Fruit fly (Drosophila melanogaster): ENCODE results near the gene CG4935.

Gene CG4935

DNA sequence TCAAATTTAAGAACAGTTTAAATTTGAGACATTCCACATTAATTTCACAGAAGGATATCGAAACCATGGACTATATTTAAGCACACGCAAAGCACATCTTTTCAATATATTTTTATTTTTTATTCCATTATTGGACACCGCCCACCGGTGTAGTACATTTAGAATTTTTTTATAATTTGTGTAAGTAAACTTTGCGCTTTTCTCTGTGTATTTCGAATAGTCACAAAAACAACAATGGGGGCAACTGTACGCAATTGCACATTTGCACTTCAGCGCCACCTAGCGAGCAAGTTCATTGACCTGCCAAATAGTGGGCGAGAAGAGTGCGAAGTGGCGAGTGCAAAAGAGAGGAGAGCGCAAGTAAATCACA, 13.9 kb downstream of the CG4935 start (continued):
- TF ChIP-seq inv (GFP tag; IDR thresholded peaks at IDR 0.05; ENCODE audit: partially characterized antibody), result no peak
- peak; percentile 24 for TF ChIP-seq CG16815 (GFP tag; optimal IDR thresholded peaks at IDR 0.05)
- TF ChIP-seq CG12391 (tag; optimal IDR thresholded peaks at IDR 0.05), result peak; percentile 51
- no peak for TF ChIP-seq CG12942 (GFP tag; optimal IDR thresholded peaks at IDR 0.05)
- no peak for TF ChIP-seq CG9876 (GFP tag; optimal IDR thresholded peaks at IDR 0.05)
- no peak for TF ChIP-seq Aef1 (GFP tag; IDR thresholded peaks at IDR 0.05)
- TF ChIP-seq CG17829 (tag; optimal IDR thresholded peaks at IDR 0.05), result peak; percentile 4
- no peak for TF ChIP-seq tx (GFP tag; optimal IDR thresholded peaks at IDR 0.05)
- no peak for TF ChIP-seq CG18011 (GFP tag; optimal IDR thresholded peaks at IDR 0.05)
- TF ChIP-seq CG7556 (GFP tag; optimal IDR thresholded peaks at IDR 0.05), result peak; percentile 74
- 0 out of 2 replicates have a peak, but pooled peaks have one; percentile 8 for TF ChIP-seq stc (GFP tag; IDR thresholded peaks at IDR 0.05)
- TF ChIP-seq jing (GFP tag; optimal IDR thresholded peaks at IDR 0.05), result peak; percentile 33
- no peak for TF ChIP-seq sc (optimal IDR thresholded peaks at IDR 0.05)
- no peak for TF ChIP-seq sc (GFP tag; optimal IDR thresholded peaks at IDR 0.05)
- TF ChIP-seq kah (GFP tag; optimal IDR thresholded peaks at IDR 0.05), result no peak
- peak; percentile 35 for TF ChIP-seq Ptx1 (GFP tag; IDR thresholded peaks at IDR 0.05)
- TF ChIP-seq shn (GFP tag; optimal IDR thresholded peaks at IDR 0.05), result no peak
- no peak for TF ChIP-seq CG12744 (GFP tag; optimal IDR thresholded peaks at IDR 0.05)
- TF ChIP-seq stwl (tag; optimal IDR thresholded peaks at IDR 0.05), result no peak
- peak; percentile 48 for TF ChIP-seq sisA (GFP tag; IDR thresholded peaks at IDR 0.05)
- peak; percentile 49 for TF ChIP-seq odd (GFP tag; optimal IDR thresholded peaks at IDR 0.05)
- TF ChIP-seq lab (GFP tag; optimal IDR thresholded peaks at IDR 0.05), result peak; percentile 81
- TF ChIP-seq CG10267 (tag; optimal IDR thresholded peaks at IDR 0.05), result peak; percentile 36
- peak; percentile 15 for TF ChIP-seq YL-1 (GFP tag; optimal IDR thresholded peaks at IDR 0.05)
- no peak for TF ChIP-seq Vsx1 (GFP tag; optimal IDR thresholded peaks at IDR 0.05)
- TF ChIP-seq danr (GFP tag; IDR thresholded peaks at IDR 0.05), result no peak
- peak; percentile 16 for TF ChIP-seq Hr3 (GFP tag; optimal IDR thresholded peaks at IDR 0.05)
- TF ChIP-seq dmrt11E (tag; optimal IDR thresholded peaks at IDR 0.05), result no peak
- no peak for TF ChIP-seq HLH4C (GFP tag; IDR thresholded peaks at IDR 0.05; ENCODE audit: partially characterized antibody)
- no peak for TF ChIP-seq CG1832 (GFP tag; optimal IDR thresholded peaks at IDR 0.05)
- peak; percentile 51 for TF ChIP-seq CG8924 (tag; optimal IDR thresholded peaks at IDR 0.05)
- no peak for TF ChIP-seq ap (GFP tag; IDR thresholded peaks at IDR 0.05)
- TF ChIP-seq oc (tag; optimal IDR thresholded peaks at IDR 0.05), result no peak
- TF ChIP-seq CG7963 (GFP tag; IDR thresholded peaks at IDR 0.05; ENCODE audit: partially characterized antibody), result no peak
- TF ChIP-seq CG1603 (tag; optimal IDR thresholded peaks at IDR 0.05), result peak; percentile 19
- TF ChIP-seq yki (optimal IDR thresholded peaks at IDR 0.05), result no peak
- TF ChIP-seq D (optimal IDR thresholded peaks at IDR 0.05), result no peak
- peak; percentile 22 for TF ChIP-seq D (GFP tag; optimal IDR thresholded peaks at IDR 0.05)
- TF ChIP-seq ac (GFP tag; optimal IDR thresholded peaks at IDR 0.05), result no peak
- no peak for TF ChIP-seq C15 (GFP tag; IDR thresholded peaks at IDR 0.05)
- peak; percentile 36; the same call in 1 of the 2 replicates for TF ChIP-seq Ada2b (GFP tag; IDR thresholded peaks at IDR 0.05)
- no peak for TF ChIP-seq Hmx (GFP tag; optimal IDR thresholded peaks at IDR 0.05)
- no peak for TF ChIP-seq Lpt (GFP tag; optimal IDR thresholded peaks at IDR 0.05)
- no peak for TF ChIP-seq CG9797 (GFP tag; optimal IDR thresholded peaks at IDR 0.05)
- peak; percentile 18; the same call in 1 of the 2 replicates for TF ChIP-seq ssp (GFP tag; IDR thresholded peaks at IDR 0.05)
- TF ChIP-seq CG6854 (GFP tag; optimal IDR thresholded peaks at IDR 0.05), result peak; percentile 45
- no peak for TF ChIP-seq unc-4 (GFP tag; IDR thresholded peaks at IDR 0.05; ENCODE audit: partially characterized antibody)
- TF ChIP-seq HmgD (GFP tag; optimal IDR thresholded peaks at IDR 0.05), result no peak
- TF ChIP-seq CG10654 (GFP tag; optimal IDR thresholded peaks at IDR 0.05), result no peak
- TF ChIP-seq hb (GFP tag; IDR thresholded peaks at IDR 0.05; ENCODE audit: partially characterized antibody), result no peak
- no peak for TF ChIP-seq amos (GFP tag; IDR thresholded peaks at IDR 0.05; ENCODE audit: partially characterized antibody)
- TF ChIP-seq Atf-2 (GFP tag; optimal IDR thresholded peaks at IDR 0.05), result no peak
